Fruit fly (Drosophila melanogaster) whole organism, adult: ENCODE data around the gene CG33795.

Source experiments
- CG11617 ChIP-seq: fragments of 200-800 bp; sonication (Bioruptor generic); optimal IDR thresholded peaks from 2 replicates; lab custom pipeline; 2017; ENCODE audit warnings: mild to moderate bottlenecking, missing biosample characterization, missing genetic modification reagents, missing genetic modification characterization
- CG12768 ChIP-seq: fragments of 200-800 bp; sonication (Bioruptor generic); optimal IDR thresholded peaks from 2 replicates; lab custom pipeline; 2017; ENCODE audit warnings: missing biosample characterization, missing genetic modification characterization, mild to moderate bottlenecking, moderate library complexity, missing genetic modification reagents
- CG14711 ChIP-seq: fragments of 200-800 bp; sonication (Bioruptor generic); optimal IDR thresholded peaks from 2 replicates; lab custom pipeline; 2018; ENCODE audit warnings: missing biosample characterization, mild to moderate bottlenecking, missing genetic modification characterization, moderate library complexity
- CG1620 ChIP-seq: fragments of 200-800 bp; sonication (Bioruptor generic); optimal IDR thresholded peaks from 2 replicates; lab custom pipeline; 2016; ENCODE audit warnings: missing biosample characterization, missing genetic modification characterization
- CG33017 ChIP-seq: fragments of 200-800 bp; sonication (Bioruptor generic); optimal IDR thresholded peaks from 2 replicates; lab custom pipeline; 2018; ENCODE audit warnings: missing biosample characterization, mild to moderate bottlenecking, missing genetic modification characterization, moderate library complexity
- CG5204 ChIP-seq: fragments of 200-800 bp; sonication (Bioruptor generic); optimal IDR thresholded peaks from 2 replicates; lab custom pipeline; 2016; ENCODE audit warnings: missing biosample characterization, missing genetic modification characterization
- CG7045 ChIP-seq: fragments of 200-800 bp; sonication (Bioruptor generic); optimal IDR thresholded peaks from 2 replicates; lab custom pipeline; 2017; ENCODE audit warnings: missing biosample characterization, mild to moderate bottlenecking, missing genetic modification characterization
- CG7101 ChIP-seq: fragments of 200-800 bp; sonication (Bioruptor generic); optimal IDR thresholded peaks from 2 replicates; lab custom pipeline; 2018; ENCODE audit warnings: missing biosample characterization, mild to moderate bottlenecking, missing genetic modification characterization, moderate library complexity
- Clk ChIP-seq: fragments of 200-800 bp; sonication (Bioruptor generic); optimal IDR thresholded peaks from 2 replicates; lab custom pipeline; 2017; ENCODE audit warnings: missing biosample characterization, missing genetic modification characterization
- Crg-1 ChIP-seq: fragments of 200-800 bp; sonication (Bioruptor generic); optimal IDR thresholded peaks from 2 replicates; lab custom pipeline; 2016; ENCODE audit warnings: missing biosample characterization, missing genetic modification characterization
- Hr96 ChIP-seq: fragments of 200-800 bp; sonication (Bioruptor generic); optimal IDR thresholded peaks from 2 replicates; lab custom pipeline; 2016; ENCODE audit warnings: missing biosample characterization, missing genetic modification characterization
- Mnt ChIP-seq: fragments of 200-800 bp; sonication (Bioruptor generic); optimal IDR thresholded peaks from 2 replicates; lab custom pipeline; 2016; ENCODE audit warnings: missing biosample characterization, mild to moderate bottlenecking, missing genetic modification characterization
- bab1 ChIP-seq: fragments of 200-800 bp; sonication (Bioruptor generic); optimal IDR thresholded peaks from 3 replicates; lab custom pipeline; 2019; ENCODE audit warnings: missing biosample characterization, mild to moderate bottlenecking, missing genetic modification characterization, moderate library complexity
- cic ChIP-seq: fragments of 200-800 bp; sonication (Bioruptor generic); optimal IDR thresholded peaks from 2 replicates; lab custom pipeline; 2017; ENCODE audit warnings: missing biosample characterization, mild to moderate bottlenecking, missing genetic modification characterization, moderate library complexity
- cnc ChIP-seq, 2 experiments: fragments of >200 bp; optimal IDR thresholded peaks; 2 replicates each; lab custom pipeline; 2017
- kay ChIP-seq: fragments of 200-800 bp; sonication (Bioruptor generic); peaks from one replicate; lab custom pipeline; 2016; ENCODE audit warnings: missing biosample characterization, missing genetic modification characterization, borderline replicate concordance
- ovo ChIP-seq: fragments of 200-800 bp; sonication (Bioruptor generic); optimal IDR thresholded peaks from 2 replicates; lab custom pipeline; 2016; ENCODE audit warnings: missing biosample characterization, missing genetic modification characterization
- pad ChIP-seq: fragments of 200-800 bp; sonication (Bioruptor generic); optimal IDR thresholded peaks from 3 replicates; lab custom pipeline; 2017; ENCODE audit warnings: missing biosample characterization, missing genetic modification characterization, mild to moderate bottlenecking, moderate library complexity, missing genetic modification reagents
- tj ChIP-seq: fragments of 200-800 bp; sonication (Bioruptor generic); optimal IDR thresholded peaks from 3 replicates; lab custom pipeline; 2017; ENCODE audit warnings: missing biosample characterization, mild to moderate bottlenecking, missing genetic modification characterization, moderate library complexity
- toe ChIP-seq: fragments of 200-800 bp; sonication (Bioruptor generic); optimal IDR thresholded peaks from 2 replicates; lab custom pipeline; 2016; ENCODE audit warnings: missing biosample characterization, missing genetic modification characterization

The CG33795 gene

dm6 chr3L:16175628-16176263 is 4.6 kb upstream of the CG33795 start:
- TF ChIP-seq CG14711 (tag; lab: Kevin White, UChicago) (no peak), CG5204 (GFP tag; lab: Kevin White, UChicago) (no peak), CG7101 (tag; lab: Kevin White, UChicago) (no peak), Crg-1 (GFP tag; lab: Kevin White, UChicago) (no peak), CG11617 (GFP tag; lab: Kevin White, UChicago) (no peak), CG33017 (tag; lab: Kevin White, UChicago) (no peak), cic (GFP tag; lab: Kevin White, UChicago) (no peak), tj (GFP tag; lab: Kevin White, UChicago) (no peak)

dm6 chr3L:16174778-16175177 is 3.6 kb upstream of the CG33795 start:
- TF ChIP-seq CG12768 (no peak), pad (GFP tag; lab: Kevin White, UChicago) (no peak), CG7045 (GFP tag; lab: Kevin White, UChicago) (no peak), CG5204 (GFP tag; lab: Kevin White, UChicago) (no peak)

- TF ChIP-seq bab1: no peak
- no peak for TF ChIP-seq Hr96
- no peak for TF ChIP-seq CG14711 (tag; lab: Kevin White, UChicago)
- TF ChIP-seq Crg-1 (GFP tag; lab: Kevin White, UChicago): no peak
- no peak for TF ChIP-seq CG33017 (tag; lab: Kevin White, UChicago)
- no peak for TF ChIP-seq cnc (optimal IDR thresholded peaks at IDR 0.05; lab: Kevin White, UChicago)
- TF ChIP-seq CG7101 (tag; lab: Kevin White, UChicago): no peak
- TF ChIP-seq kay (GFP tag; lab: Kevin White, UChicago): no peak
- no peak for TF ChIP-seq CG11617 (GFP tag; lab: Kevin White, UChicago)
- TF ChIP-seq tj (GFP tag; lab: Kevin White, UChicago): no peak
- no peak for TF ChIP-seq ovo (GFP tag; lab: Kevin White, UChicago)
- TF ChIP-seq CG5204 (GFP tag; lab: Kevin White, UChicago): no peak
- TF ChIP-seq toe (GFP tag; lab: Kevin White, UChicago): no peak
- no peak for TF ChIP-seq Mnt
- TF ChIP-seq CG7045 (GFP tag; lab: Kevin White, UChicago): no peak
- no peak for TF ChIP-seq pad (GFP tag; lab: Kevin White, UChicago)
- TF ChIP-seq cic (GFP tag; lab: Kevin White, UChicago): no peak
- TF ChIP-seq Clk (GFP tag; lab: Kevin White, UChicago): no peak
- TF ChIP-seq CG1620 (GFP tag; lab: Kevin White, UChicago): no peak
These were observed 2.8 kb upstream of the CG33795 start for dm6 chr3L:16173818-16174601.

- TF ChIP-seq Crg-1 (GFP tag; lab: Kevin White, UChicago): no peak
- TF ChIP-seq ovo (GFP tag; lab: Kevin White, UChicago): no peak
- TF ChIP-seq CG33017 (tag; lab: Kevin White, UChicago): no peak
- no peak for TF ChIP-seq cnc (optimal IDR thresholded peaks at IDR 0.05; lab: Kevin White, UChicago)
- TF ChIP-seq CG14711 (tag; lab: Kevin White, UChicago): no peak
- no peak for TF ChIP-seq Clk (GFP tag; lab: Kevin White, UChicago)
- TF ChIP-seq CG1620 (GFP tag; lab: Kevin White, UChicago): no peak
- no peak for TF ChIP-seq Hr96
- no peak for TF ChIP-seq kay (GFP tag; lab: Kevin White, UChicago)
- TF ChIP-seq CG11617 (GFP tag; lab: Kevin White, UChicago): no peak
- no peak for TF ChIP-seq Mnt
- TF ChIP-seq CG7101 (tag; lab: Kevin White, UChicago): no peak
These were observed 1.7 kb upstream of the CG33795 start for dm6 chr3L:16172809-16173276.

- TF ChIP-seq cic (GFP tag; lab: Kevin White, UChicago): no peak
- TF ChIP-seq bab1: no peak
- no peak for TF ChIP-seq kay (GFP tag; lab: Kevin White, UChicago)
- TF ChIP-seq CG33017 (tag; lab: Kevin White, UChicago): no peak
- TF ChIP-seq ovo (GFP tag; lab: Kevin White, UChicago): no peak
- no peak for TF ChIP-seq CG5204 (GFP tag; lab: Kevin White, UChicago)
- TF ChIP-seq cnc (optimal IDR thresholded peaks at IDR 0.05; lab: Kevin White, UChicago): no peak
- no peak for TF ChIP-seq CG12768
- no peak for TF ChIP-seq toe (GFP tag; lab: Kevin White, UChicago)
- TF ChIP-seq Mnt: no peak
- TF ChIP-seq CG7045 (GFP tag; lab: Kevin White, UChicago): no peak
- no peak for TF ChIP-seq CG14711 (tag; lab: Kevin White, UChicago)
These were observed 1.2 kb upstream of the CG33795 start for dm6 chr3L:16172381-16172780.

- TF ChIP-seq CG7101 (tag; lab: Kevin White, UChicago): no peak
- no peak for TF ChIP-seq CG14711 (tag; lab: Kevin White, UChicago)
- TF ChIP-seq bab1: no peak
- no peak for TF ChIP-seq cnc (optimal IDR thresholded peaks at IDR 0.05; lab: Kevin White, UChicago)
- no peak for TF ChIP-seq CG5204 (GFP tag; lab: Kevin White, UChicago)
- TF ChIP-seq CG33017 (tag; lab: Kevin White, UChicago): no peak
- TF ChIP-seq ovo (GFP tag; lab: Kevin White, UChicago): no peak
- no peak for TF ChIP-seq Crg-1 (GFP tag; lab: Kevin White, UChicago)
- TF ChIP-seq kay (GFP tag; lab: Kevin White, UChicago): no peak
- TF ChIP-seq CG12768: no peak
- no peak for TF ChIP-seq cic (GFP tag; lab: Kevin White, UChicago)
- no peak for TF ChIP-seq CG1620 (GFP tag; lab: Kevin White, UChicago)
- no peak for TF ChIP-seq Hr96
- TF ChIP-seq pad (GFP tag; lab: Kevin White, UChicago): no peak
- TF ChIP-seq CG7045 (GFP tag; lab: Kevin White, UChicago): no peak
- no peak for TF ChIP-seq toe (GFP tag; lab: Kevin White, UChicago)
- no peak for TF ChIP-seq Mnt
- TF ChIP-seq tj (GFP tag; lab: Kevin White, UChicago): no peak
These were observed 1.2 kb downstream of the CG33795 start, which contains the start of gene CG33796 for dm6 chr3L:16170006-16170405. Gene CG33796, minus strand, starts transcription at chr3L:16170106.
